Fruit fly (Drosophila melanogaster): ENCODE data around the gene CG15386.
A peak's percentile ranks its signal among the peaks of the same experiment; 100 is the strongest.

Gene CG15386

DNA sequence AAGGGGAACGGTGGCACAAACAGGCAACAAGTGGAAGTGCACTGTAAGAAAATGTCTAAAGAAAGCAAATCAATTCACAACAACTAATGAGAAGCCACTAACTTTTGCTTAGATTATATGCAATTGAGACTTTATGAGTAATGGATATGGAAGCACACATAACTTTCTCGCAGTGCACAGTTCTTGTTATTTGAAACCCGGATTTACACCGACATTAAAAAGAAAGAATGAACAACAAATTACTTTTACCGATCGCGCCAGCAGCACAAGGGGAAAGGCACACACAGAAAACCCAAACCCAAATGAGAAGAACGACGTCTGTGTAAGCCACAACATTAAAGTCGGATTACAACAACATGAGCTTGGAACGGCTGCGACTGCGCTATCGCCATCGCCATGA lies 27.9 kb downstream of the CG15386 start (continued):
- peak; percentile 79 for TF ChIP-seq CG4360 (GFP tag; IDR thresholded peaks at IDR 0.05)
- TF ChIP-seq Dfd (GFP tag; optimal IDR thresholded peaks at IDR 0.05): no peak
- peak; percentile 21 for TF ChIP-seq CG2116 (GFP tag; optimal IDR thresholded peaks at IDR 0.05)
- no peak for TF ChIP-seq B-H2 (GFP tag; optimal IDR thresholded peaks at IDR 0.05)
- TF ChIP-seq unc-4 (GFP tag; IDR thresholded peaks at IDR 0.05; ENCODE audit: partially characterized antibody): no peak
- TF ChIP-seq CG14710 (tag; optimal IDR thresholded peaks at IDR 0.05): peak; percentile 85
- TF ChIP-seq TFAM (GFP tag; optimal IDR thresholded peaks at IDR 0.05): no peak
- no peak for TF ChIP-seq CG13287 (GFP tag; IDR thresholded peaks at IDR 0.05; ENCODE audit: partially characterized antibody)
- TF ChIP-seq trh (GFP tag; optimal IDR thresholded peaks at IDR 0.05): no peak
- no peak for TF ChIP-seq CG10543 (GFP tag; optimal IDR thresholded peaks at IDR 0.05)
- peak; percentile 55 for TF ChIP-seq repo (GFP tag; optimal IDR thresholded peaks at IDR 0.05)
- TF ChIP-seq lbe (GFP tag; optimal IDR thresholded peaks at IDR 0.05): peak; percentile 6
- no peak for TF ChIP-seq CG4854 (GFP tag; optimal IDR thresholded peaks at IDR 0.05)
- TF ChIP-seq CG17802 (tag; optimal IDR thresholded peaks at IDR 0.05): peak; percentile 58
- TF ChIP-seq CG15479 (GFP tag; optimal IDR thresholded peaks at IDR 0.05): no peak
- no peak for TF ChIP-seq seq (GFP tag; IDR thresholded peaks at IDR 0.05)
- TF ChIP-seq jing (GFP tag; optimal IDR thresholded peaks at IDR 0.05): peak; percentile 40
- peak; percentile 81 for TF ChIP-seq CG4820 (GFP tag; optimal IDR thresholded peaks at IDR 0.05)
- TF ChIP-seq tgo (GFP tag; IDR thresholded peaks at IDR 0.05): peak; percentile 35; the same call in 1 of the 3 replicates
- TF ChIP-seq Eip74EF (GFP tag; optimal IDR thresholded peaks at IDR 0.05): peak in 1 of 2 experiments; percentile 25
- no peak for TF ChIP-seq sr (GFP tag; IDR thresholded peaks at IDR 0.05)
- no peak for TF ChIP-seq C15 (GFP tag; IDR thresholded peaks at IDR 0.05)
- TF ChIP-seq org-1 (GFP tag; optimal IDR thresholded peaks at IDR 0.05): peak; percentile 21
- peak; percentile 76 for TF ChIP-seq Hsf (GFP tag; optimal IDR thresholded peaks at IDR 0.05)
- peak; percentile 62 for TF ChIP-seq CG13424 (tag; optimal IDR thresholded peaks at IDR 0.05)
- TF ChIP-seq Hmx (GFP tag; optimal IDR thresholded peaks at IDR 0.05): no peak
- TF ChIP-seq CG2199 (GFP tag; IDR thresholded peaks at IDR 0.05): no peak
- TF ChIP-seq fd3F (GFP tag; optimal IDR thresholded peaks at IDR 0.05): no peak
- TF ChIP-seq CG34422 (GFP tag; IDR thresholded peaks at IDR 0.05): peak; percentile 69; the same call in 2 of the 3 replicates
- peak; percentile 60 for TF ChIP-seq CG30403 (GFP tag; optimal IDR thresholded peaks at IDR 0.05)
- peak; percentile 7 for TF ChIP-seq tx (GFP tag; optimal IDR thresholded peaks at IDR 0.05)
- TF ChIP-seq mirr (GFP tag; optimal IDR thresholded peaks at IDR 0.05): no peak
- TF ChIP-seq Ravus (GFP tag; IDR thresholded peaks at IDR 0.05): no peak
- TF ChIP-seq Hmr (GFP tag; optimal IDR thresholded peaks at IDR 0.05): no peak
- no peak for TF ChIP-seq HmgD (GFP tag; optimal IDR thresholded peaks at IDR 0.05)
- no peak for TF ChIP-seq lov (optimal IDR thresholded peaks at IDR 0.05)
- peak; percentile 23; the same call in 1 of the 3 replicates for TF ChIP-seq lov (GFP tag; IDR thresholded peaks at IDR 0.05)
- TF ChIP-seq CG18011 (GFP tag; optimal IDR thresholded peaks at IDR 0.05): no peak
- TF ChIP-seq CG17361 (GFP tag; IDR thresholded peaks at IDR 0.05): peak; percentile 62; the same call in 2 of the 3 replicates
- TF ChIP-seq gem (tag; optimal IDR thresholded peaks at IDR 0.05): peak; percentile 84
- no peak for TF ChIP-seq zfh2 (GFP tag; optimal IDR thresholded peaks at IDR 0.05)
- TF ChIP-seq Adf1 (GFP tag; IDR thresholded peaks at IDR 0.05): no peak
- no peak for TF ChIP-seq CG14860 (GFP tag; IDR thresholded peaks at IDR 0.05; ENCODE audit: partially characterized antibody)
- no peak for TF ChIP-seq CG11247 (GFP tag; IDR thresholded peaks at IDR 0.05)
- TF ChIP-seq CG6689 (GFP tag; IDR thresholded peaks at IDR 0.05): peak; percentile 78
- no peak for TF ChIP-seq salm (tag; optimal IDR thresholded peaks at IDR 0.05)
- TF ChIP-seq CG2120 (GFP tag; optimal IDR thresholded peaks at IDR 0.05): no peak
- peak; percentile 56 for TF ChIP-seq Hr3 (GFP tag; optimal IDR thresholded peaks at IDR 0.05)
- no peak for TF ChIP-seq mld (GFP tag; IDR thresholded peaks at IDR 0.05; ENCODE audit: partially characterized antibody)
- TF ChIP-seq Lim3 (GFP tag; IDR thresholded peaks at IDR 0.05): no peak
- TF ChIP-seq MBD-R2 (GFP tag; IDR thresholded peaks at IDR 0.05): no peak
- TF ChIP-seq jigr1 (GFP tag; IDR thresholded peaks at IDR 0.05): no peak

Measured in whole organism, embryonic.